Worm (Caenorhabditis elegans): Measurements from ENCODE around the gene F26G1.1.

- TF ChIP-seq mxl-1 (tag; optimal IDR thresholded peaks at IDR 0.05): no peak
- no peak for TF ChIP-seq nhr-120 (GFP tag; IDR thresholded peaks at IDR 0.05)
Measured at ce11 chrII:4806726-4807125, 15.3 kb downstream of the F26G1.1 start.
